Worm (Caenorhabditis elegans) whole organism, late embryonic: ENCODE results near the gene F13H10.8.

Experiments
- C08G9.2 ChIP-seq: sonication (generic microtip); optimal IDR thresholded peaks from 2 replicates; lab custom pipeline; 2016; ENCODE audit warnings: mild to moderate bottlenecking, missing genetic modification characterization, moderate library complexity, missing compliant biosample characterization
- C38D4.7 ChIP-seq: fragments of 200-800 bp; sonication (Bioruptor generic); optimal IDR thresholded peaks from 2 replicates; lab custom pipeline; 2018; ENCODE audit warnings: mild to moderate bottlenecking, missing genetic modification characterization, moderate library complexity, missing compliant biosample characterization
- F13H6.1 ChIP-seq: sonication (generic microtip); optimal IDR thresholded peaks from 2 replicates; lab custom pipeline; 2016; ENCODE audit warnings: missing genetic modification characterization, missing compliant biosample characterization
- K09A11.1 ChIP-seq: sonication (generic microtip); optimal IDR thresholded peaks from 2 replicates; lab custom pipeline; 2017; ENCODE audit warnings: antibody characterized with exemption, mild to moderate bottlenecking, missing genetic modification characterization, missing compliant biosample characterization; ENCODE audit not compliant: insufficient read depth
- ceh-22 ChIP-seq: sonication (generic microtip); optimal IDR thresholded peaks from 2 replicates; lab custom pipeline; 2017; ENCODE audit warnings: missing biosample characterization, missing genetic modification characterization
- ceh-24 ChIP-seq: sonication (generic microtip); optimal IDR thresholded peaks from 2 replicates; lab custom pipeline; 2016; ENCODE audit warnings: mild to moderate bottlenecking, missing genetic modification characterization, missing compliant biosample characterization
- ceh-34 ChIP-seq: sonication (generic microtip); optimal IDR thresholded peaks from 2 replicates; lab custom pipeline; 2016; ENCODE audit warnings: mild to moderate bottlenecking, missing genetic modification characterization, missing compliant biosample characterization
- ceh-45 ChIP-seq: fragments of 200-800 bp; sonication (Bioruptor generic); IDR thresholded peaks from 2 replicates; pipeline ENCODE4 v1.3.6; 2022; ENCODE audit warnings: missing genetic modification reagents, missing genetic modification characterization, missing compliant biosample characterization
- che-1 ChIP-seq: sonication (generic microtip); optimal IDR thresholded peaks from 2 replicates; lab custom pipeline; 2016; ENCODE audit warnings: mild to moderate bottlenecking, missing genetic modification characterization, missing compliant biosample characterization
- dmd-4 ChIP-seq: sonication (generic microtip); optimal IDR thresholded peaks from 2 replicates; lab custom pipeline; 2016; ENCODE audit warnings: borderline replicate concordance, missing genetic modification characterization, missing compliant biosample characterization
- dve-1 ChIP-seq: sonication (generic microtip); optimal IDR thresholded peaks from 2 replicates; lab custom pipeline; 2017; ENCODE audit warnings: antibody characterized with exemption, mild to moderate bottlenecking, missing genetic modification characterization, missing compliant biosample characterization
- elt-2 ChIP-seq: sonication (generic microtip); optimal IDR thresholded peaks from 2 replicates; lab custom pipeline; 2016; ENCODE audit warnings: missing genetic modification reagents, missing genetic modification characterization, missing compliant biosample characterization
- gmeb-2 ChIP-seq: sonication (generic microtip); optimal IDR thresholded peaks from 2 replicates; lab custom pipeline; 2016; ENCODE audit warnings: missing genetic modification characterization, inconsistent platforms, missing compliant biosample characterization
- hlh-15 ChIP-seq: sonication (generic microtip); optimal IDR thresholded peaks from 2 replicates; lab custom pipeline; 2016; ENCODE audit warnings: missing genetic modification characterization, missing compliant biosample characterization
- hlh-30 ChIP-seq: sonication (generic microtip); optimal IDR thresholded peaks from 2 replicates; lab custom pipeline; 2017; ENCODE audit warnings: antibody characterized with exemption, missing genetic modification characterization, missing compliant biosample characterization; ENCODE audit not compliant: insufficient read depth
- hlh-8 ChIP-seq: sonication (generic microtip); optimal IDR thresholded peaks from 2 replicates; lab custom pipeline; 2016; ENCODE audit warnings: missing genotype, missing genetic modification characterization, missing compliant biosample characterization
- lim-6 ChIP-seq: sonication (generic microtip); optimal IDR thresholded peaks from 2 replicates; lab custom pipeline; 2016; ENCODE audit warnings: missing genetic modification characterization, missing compliant biosample characterization
- lin-11 ChIP-seq: fragments of 200-800 bp; sonication (Bioruptor generic); optimal IDR thresholded peaks from 2 replicates; lab custom pipeline; 2018; ENCODE audit warnings: mild to moderate bottlenecking, missing genetic modification characterization, missing compliant biosample characterization
- madf-2 ChIP-seq: sonication (generic microtip); optimal IDR thresholded peaks from 2 replicates; lab custom pipeline; 2017; ENCODE audit warnings: missing genetic modification characterization, missing compliant biosample characterization
- mec-3 ChIP-seq: sonication (generic microtip); optimal IDR thresholded peaks from 2 replicates; lab custom pipeline; 2016; ENCODE audit warnings: borderline replicate concordance, missing genetic modification characterization, missing compliant biosample characterization
- nfya-1 ChIP-seq: sonication (generic microtip); optimal IDR thresholded peaks from 2 replicates; lab custom pipeline; 2017; ENCODE audit warnings: missing genetic modification characterization, mild to moderate bottlenecking, missing compliant biosample characterization, antibody characterized with exemption, moderate library complexity
- nhr-11 ChIP-seq: fragments of 150-350 bp; optimal IDR thresholded peaks from 2 replicates; lab custom pipeline; 2014; ENCODE audit warnings: missing biosample characterization, missing genetic modification characterization
- nhr-232 ChIP-seq: sonication (generic microtip); optimal IDR thresholded peaks from 2 replicates; lab custom pipeline; 2016; ENCODE audit warnings: missing genetic modification characterization, missing compliant biosample characterization
- npax-4 ChIP-seq: sonication (generic microtip); optimal IDR thresholded peaks from 2 replicates; lab custom pipeline; 2016; ENCODE audit warnings: missing genetic modification characterization, missing compliant biosample characterization
- pax-1 ChIP-seq: fragments of 150-350 bp; optimal IDR thresholded peaks from 2 replicates; lab custom pipeline; 2014; ENCODE audit warnings: missing biosample characterization, missing genetic modification characterization
- pha-4 ChIP-seq: fragments of 150-350 bp; optimal IDR thresholded peaks from 2 replicates; lab custom pipeline; 2018; ENCODE audit warnings: missing biosample characterization, missing genetic modification reagents, missing genetic modification characterization
- pqm-1 ChIP-seq: sonication (generic microtip); optimal IDR thresholded peaks from 2 replicates; lab custom pipeline; 2016; ENCODE audit warnings: missing genetic modification characterization, missing compliant biosample characterization
- pros-1 ChIP-seq: fragments of 150-350 bp; optimal IDR thresholded peaks from 2 replicates; lab custom pipeline; 2014; ENCODE audit warnings: missing biosample characterization, missing genetic modification reagents, missing genetic modification characterization
- rnt-1 ChIP-seq: sonication (generic microtip); optimal IDR thresholded peaks from 2 replicates; lab custom pipeline; 2016; ENCODE audit warnings: missing genetic modification characterization, missing compliant biosample characterization
- sdc-2 ChIP-seq: sonication (generic microtip); optimal IDR thresholded peaks from 2 replicates; lab custom pipeline; 2016; ENCODE audit warnings: missing genotype, missing genetic modification characterization, missing compliant biosample characterization
- syd-9 ChIP-seq: sonication (generic microtip); optimal IDR thresholded peaks from 2 replicates; lab custom pipeline; 2016; ENCODE audit warnings: mild to moderate bottlenecking, missing genetic modification characterization, moderate library complexity, missing compliant biosample characterization
- tbx-2 ChIP-seq: sonication (generic microtip); optimal IDR thresholded peaks from 2 replicates; lab custom pipeline; 2016; ENCODE audit warnings: missing genetic modification characterization, missing compliant biosample characterization
- ttx-3 ChIP-seq: sonication (generic microtip); optimal IDR thresholded peaks from 2 replicates; lab custom pipeline; 2016; ENCODE audit warnings: missing genetic modification reagents, missing genetic modification characterization, missing compliant biosample characterization
- unc-42 ChIP-seq: sonication (generic microtip); optimal IDR thresholded peaks from 2 replicates; lab custom pipeline; 2016; ENCODE audit warnings: missing genotype, missing genetic modification characterization, missing compliant biosample characterization
- unc-55 ChIP-seq: sonication (generic microtip); optimal IDR thresholded peaks from 2 replicates; lab custom pipeline; 2017; ENCODE audit warnings: missing biosample characterization, missing genetic modification reagents, missing genetic modification characterization
- unc-86 ChIP-seq: sonication (generic microtip); optimal IDR thresholded peaks from 2 replicates; lab custom pipeline; 2016; ENCODE audit warnings: missing genetic modification characterization, missing compliant biosample characterization

The F13H10.8 gene

DNA sequence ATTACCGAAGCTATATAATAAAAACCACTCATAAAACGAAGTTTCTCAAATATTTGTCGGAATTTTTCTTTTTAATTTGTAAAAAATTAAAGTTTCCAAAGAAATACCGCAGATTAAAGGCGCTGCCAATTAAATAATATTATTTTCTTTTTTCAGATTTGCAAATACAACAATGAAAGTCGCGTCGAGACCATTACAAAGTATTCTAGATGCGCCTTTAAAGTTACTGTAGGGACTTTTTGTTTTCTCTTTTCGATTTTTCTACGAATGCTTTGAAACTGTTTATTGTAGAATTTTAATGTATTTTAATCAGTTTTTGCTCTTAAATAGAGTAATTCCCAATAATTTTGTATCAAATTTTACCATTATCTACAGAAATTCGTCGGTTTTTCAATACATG is 17.9 kb downstream of the F13H10.8 start:
- TF ChIP-seq npax-4, result no peak
- TF ChIP-seq syd-9 (tag; lab: Kevin White, UChicago), result no peak
- no peak for TF ChIP-seq dmd-4

DNA sequence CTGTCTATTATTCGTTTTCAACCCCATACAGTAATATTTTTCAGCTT is 18.1 kb downstream of the F13H10.8 start, which contains the start of gene kdin-1:
Gene kdin-1 (plus strand): TSS at position 38 of the 47 bp plus-strand sequence.
- TF ChIP-seq pqm-1 (tag; lab: Kevin White, UChicago) (no peak), rnt-1 (no peak), ceh-22 (tag; lab: Kevin White, UChicago) (no peak), nhr-11 (no peak), unc-86 (tag; lab: Kevin White, UChicago) (no peak), sdc-2 (tag; lab: Kevin White, UChicago) (no peak), hlh-15 (tag; lab: Kevin White, UChicago) (no peak), lin-11 (no peak), nhr-232 (no peak)

DNA sequence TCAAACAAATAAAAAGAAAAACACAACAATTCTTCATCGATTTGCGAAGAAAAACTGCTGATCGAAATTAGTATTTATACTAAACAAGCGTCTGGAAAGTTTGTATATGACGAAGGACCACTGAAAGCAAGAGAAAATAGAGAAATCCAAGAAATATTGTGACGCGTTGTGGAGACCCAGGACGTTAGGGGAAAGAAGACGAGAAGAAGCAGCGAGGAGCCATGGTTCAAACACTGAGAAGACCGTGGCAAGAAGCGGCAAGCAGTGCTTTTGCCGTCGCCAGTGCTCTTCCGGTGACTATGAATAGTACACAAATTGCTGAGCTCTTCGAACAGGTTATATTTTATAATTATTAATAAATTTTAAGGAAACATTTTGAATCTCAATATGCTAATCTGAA is 18.3 kb downstream of the F13H10.8 start:
- no peak for TF ChIP-seq ceh-24 (tag; lab: Kevin White, UChicago)
- TF ChIP-seq npax-4, result no peak
- no peak for TF ChIP-seq ceh-45
- no peak for TF ChIP-seq ceh-22 (tag; lab: Kevin White, UChicago)
- no peak for TF ChIP-seq C38D4.7 (GFP tag; lab: Kevin White, UChicago)
- TF ChIP-seq nfya-1 (tag; lab: Kevin White, UChicago), result peak; percentile 17
- no peak for TF ChIP-seq hlh-15 (tag; lab: Kevin White, UChicago)
- TF ChIP-seq ttx-3 (tag; lab: Kevin White, UChicago), result no peak
- TF ChIP-seq ceh-34 (tag; lab: Kevin White, UChicago), result no peak
- TF ChIP-seq dve-1 (tag; lab: Kevin White, UChicago), result no peak
- no peak for TF ChIP-seq nhr-11
- peak; percentile 6 for TF ChIP-seq tbx-2 (tag; lab: Kevin White, UChicago)
- no peak for TF ChIP-seq hlh-8 (tag; lab: Kevin White, UChicago)
- TF ChIP-seq C08G9.2 (tag; lab: Kevin White, UChicago), result no peak

DNA sequence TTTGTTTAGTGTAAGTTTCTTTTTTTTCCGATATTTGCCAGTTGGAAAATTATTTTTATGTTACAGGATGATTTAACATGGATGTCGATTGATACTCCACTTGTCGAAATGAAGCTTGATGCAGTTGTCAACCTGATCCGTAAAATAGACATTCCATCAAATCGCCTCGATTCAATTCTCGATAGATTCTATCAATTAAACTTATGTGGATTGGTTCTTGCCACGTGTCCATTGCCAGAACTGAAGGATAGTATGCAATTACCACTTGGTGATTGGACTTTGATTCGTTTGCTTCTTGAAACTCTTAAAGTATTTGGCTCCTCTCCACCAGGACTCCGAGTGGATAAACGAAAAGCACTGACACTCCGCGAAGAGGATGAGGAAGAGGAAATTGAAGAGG is 24.1 kb downstream of the F13H10.8 start:
- TF ChIP-seq dve-1 (tag; lab: Kevin White, UChicago), result no peak

DNA sequence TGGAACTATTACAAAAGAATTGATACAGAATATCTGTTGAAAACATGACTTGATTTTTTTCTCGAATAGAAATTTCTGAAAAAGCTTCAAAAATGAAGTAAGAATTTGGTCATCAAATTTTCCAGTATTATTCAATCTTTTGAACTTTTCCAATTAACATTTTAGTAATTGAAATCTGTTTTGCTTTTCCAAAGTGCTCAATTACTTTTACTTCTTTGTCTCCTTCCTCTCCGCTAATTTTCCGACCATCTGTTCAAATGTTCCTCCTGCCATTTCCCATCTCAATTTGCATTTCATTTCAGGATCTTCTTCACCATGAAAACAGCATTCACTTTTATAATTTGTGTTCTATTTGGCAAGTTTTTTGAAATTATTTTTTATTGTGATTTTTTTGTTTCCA is 28.6 kb downstream of the F13H10.8 start, which contains the start of gene F36H1.11:
Gene F36H1.11 (plus strand): TSS at position 301 of the 400 bp plus-strand sequence.
- TF ChIP-seq unc-42 (tag; lab: Kevin White, UChicago) (peak; percentile 44), lin-11 (no peak)

DNA sequence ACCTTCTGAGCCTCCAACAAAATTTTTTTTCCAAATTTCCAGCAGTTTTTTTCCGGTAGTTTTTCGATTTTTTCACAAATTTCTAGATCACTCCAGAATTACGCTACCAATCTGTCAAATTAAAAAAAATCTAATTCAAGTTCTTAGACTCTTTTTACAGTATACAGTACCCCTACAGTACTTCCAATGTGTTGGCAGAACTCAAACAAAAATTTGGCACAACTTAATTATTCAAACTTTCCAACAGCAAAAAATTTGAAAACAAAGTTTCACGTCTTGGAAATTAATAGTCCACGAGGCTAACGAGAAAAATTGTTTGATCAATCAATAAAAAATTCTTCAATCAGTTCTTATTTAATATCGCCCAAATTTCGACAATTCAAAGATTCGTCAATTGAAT is 29.5 kb downstream of the F13H10.8 start, which contains the start of gene F36H1.3:
Gene F36H1.3 (plus strand): TSS at position 323 of the 400 bp plus-strand sequence.
- TF ChIP-seq K09A11.1 (tag; lab: Kevin White, UChicago) (no peak), pax-1 (no peak), mec-3 (tag; lab: Kevin White, UChicago) (no peak), lim-6 (tag; lab: Kevin White, UChicago) (no peak)
- TF ChIP-seq, all 69 proteins: peak for 0

DNA sequence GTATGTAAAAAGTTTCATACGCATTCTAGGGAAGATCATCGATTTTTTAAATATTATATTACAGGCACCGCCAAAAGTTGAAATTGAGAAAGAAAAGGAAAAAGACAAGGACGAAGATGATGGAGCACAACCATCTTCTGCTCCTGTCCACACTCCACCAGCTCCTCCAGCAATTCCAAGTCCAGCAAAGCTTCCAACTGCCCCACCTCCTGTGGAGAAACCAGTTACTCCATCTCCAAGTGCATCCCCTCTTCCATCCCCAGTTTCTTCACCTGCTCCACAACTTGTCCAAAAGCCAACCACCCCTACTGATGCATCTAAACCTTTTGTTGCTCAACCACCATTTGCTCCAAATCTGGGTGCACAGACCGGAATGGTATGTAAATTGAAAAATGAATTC is 31.6 kb downstream of the F13H10.8 start:
- no peak for TF ChIP-seq che-1 (tag; lab: Kevin White, UChicago)
- TF ChIP-seq ceh-22 (tag; lab: Kevin White, UChicago), result no peak
- TF ChIP-seq lin-11, result no peak
- no peak for TF ChIP-seq F13H6.1 (tag; lab: Kevin White, UChicago)
- no peak for TF ChIP-seq madf-2
- TF ChIP-seq unc-55 (GFP tag; lab: Kevin White, UChicago), result no peak
- TF ChIP-seq ceh-34 (tag; lab: Kevin White, UChicago), result no peak
- no peak for TF ChIP-seq hlh-30
- TF ChIP-seq unc-86 (tag; lab: Kevin White, UChicago), result no peak
- TF ChIP-seq lim-6 (tag; lab: Kevin White, UChicago), result no peak
- TF ChIP-seq elt-2, result no peak
- no peak for TF ChIP-seq dmd-4
- TF ChIP-seq gmeb-2, result no peak
- no peak for TF ChIP-seq syd-9 (tag; lab: Kevin White, UChicago)
- no peak for TF ChIP-seq pqm-1 (tag; lab: Kevin White, UChicago)
- no peak for TF ChIP-seq nhr-232
- no peak for TF ChIP-seq pros-1
- no peak for TF ChIP-seq pha-4 (tag; lab: Kevin White, UChicago)
